Worm (Caenorhabditis elegans) whole organism, mixed stage, embryonic: ENCODE results near the gene srh-258.

Experiments
- M03D4.4 ChIP-seq: sonication (generic microtip); optimal IDR thresholded peaks from 2 replicates; lab custom pipeline; 2017; ENCODE audit warnings: mild to moderate bottlenecking, missing genetic modification characterization, missing compliant biosample characterization
- bed-3 ChIP-seq: fragments of 200-800 bp; sonication (Bioruptor generic); optimal IDR thresholded peaks from 3 replicates; lab custom pipeline; 2018; ENCODE audit warnings: mild to moderate bottlenecking, missing genetic modification characterization, moderate library complexity, missing compliant biosample characterization
- blmp-1 ChIP-seq: fragments of 150-350 bp; optimal IDR thresholded peaks from 2 replicates; lab custom pipeline; 2014; ENCODE audit warnings: missing biosample characterization, missing genetic modification characterization
- ceh-39 ChIP-seq: fragments of 150-350 bp; optimal IDR thresholded peaks from 2 replicates; lab custom pipeline; 2014; ENCODE audit warnings: missing biosample characterization, missing genetic modification characterization
- ceh-43 ChIP-seq: fragments of 200-800 bp; sonication (Bioruptor generic); optimal IDR thresholded peaks from 2 replicates; lab custom pipeline; 2018; ENCODE audit warnings: mild to moderate bottlenecking, missing genetic modification characterization, moderate library complexity, missing compliant biosample characterization
- ceh-83 ChIP-seq: fragments of 200-800 bp; sonication (Bioruptor generic); optimal IDR thresholded peaks from 2 replicates; lab custom pipeline; 2018; ENCODE audit warnings: mild to moderate bottlenecking, missing genetic modification characterization, missing compliant biosample characterization
- ces-1 ChIP-seq: fragments of 150-350 bp; optimal IDR thresholded peaks from 2 replicates; lab custom pipeline; 2014; ENCODE audit warnings: missing biosample characterization, missing genetic modification reagents, missing genetic modification characterization
- cnd-1 ChIP-seq: fragments of 200-800 bp; sonication (Bioruptor generic); optimal IDR thresholded peaks from 2 replicates; lab custom pipeline; 2018; ENCODE audit warnings: mild to moderate bottlenecking, missing genetic modification characterization, missing compliant biosample characterization
- drap-1 ChIP-seq: fragments of 200-800 bp; sonication (Bioruptor generic); optimal IDR thresholded peaks from 3 replicates; lab custom pipeline; 2018; ENCODE audit warnings: mild to moderate bottlenecking, missing genetic modification characterization, missing compliant biosample characterization
- elt-1 ChIP-seq: sonication (generic microtip); optimal IDR thresholded peaks from 2 replicates; lab custom pipeline; 2017; ENCODE audit warnings: missing genetic modification characterization, mild to moderate bottlenecking, missing compliant biosample characterization, antibody characterized with exemption, moderate library complexity, borderline replicate concordance; ENCODE audit not compliant: insufficient read depth
- elt-3 ChIP-seq: fragments of 150-350 bp; optimal IDR thresholded peaks from 2 replicates; lab custom pipeline; 2014; ENCODE audit warnings: missing biosample characterization, missing genetic modification characterization
- flh-1 ChIP-seq: fragments of 200-800 bp; sonication (Bioruptor generic); optimal IDR thresholded peaks from 2 replicates; lab custom pipeline; 2018; ENCODE audit warnings: mild to moderate bottlenecking, missing genetic modification characterization, moderate library complexity, missing compliant biosample characterization
- ham-2 ChIP-seq: fragments of 200-800 bp; sonication (Bioruptor generic); optimal IDR thresholded peaks from 2 replicates; lab custom pipeline; 2018; ENCODE audit warnings: mild to moderate bottlenecking, missing genetic modification characterization, missing compliant biosample characterization
- hlh-1 ChIP-seq: fragments of 150-350 bp; optimal IDR thresholded peaks from 2 replicates; lab custom pipeline; 2014; ENCODE audit warnings: missing biosample characterization, missing genetic modification reagents, missing genetic modification characterization
- lin-13 ChIP-seq: fragments of 150-350 bp; optimal IDR thresholded peaks from 2 replicates; lab custom pipeline; 2014; ENCODE audit warnings: missing biosample characterization, missing genetic modification characterization
- lin-32 ChIP-seq: fragments of 200-800 bp; sonication (Bioruptor generic); optimal IDR thresholded peaks from 2 replicates; lab custom pipeline; 2018; ENCODE audit warnings: mild to moderate bottlenecking, missing genetic modification characterization, missing compliant biosample characterization
- lsy-2 ChIP-seq: fragments of 150-350 bp; optimal IDR thresholded peaks from 2 replicates; lab custom pipeline; 2014; ENCODE audit warnings: missing biosample characterization, missing genetic modification characterization
- mab-5 ChIP-seq: fragments of 150-350 bp; optimal IDR thresholded peaks from 2 replicates; lab custom pipeline; 2014; ENCODE audit warnings: missing biosample characterization, missing genetic modification characterization
- mls-2 ChIP-seq: sonication (generic microtip); optimal IDR thresholded peaks from 2 replicates; lab custom pipeline; 2016; ENCODE audit warnings: mild to moderate bottlenecking, missing genetic modification characterization, moderate library complexity, missing compliant biosample characterization
- nhr-12 ChIP-seq: fragments of 150-350 bp; optimal IDR thresholded peaks from 2 replicates; lab custom pipeline; 2014; ENCODE audit warnings: missing biosample characterization, missing genetic modification characterization
- nhr-2 ChIP-seq: fragments of 150-350 bp; optimal IDR thresholded peaks from 2 replicates; lab custom pipeline; 2014; ENCODE audit warnings: missing biosample characterization, missing genetic modification characterization
- nhr-28 ChIP-seq: fragments of 150-350 bp; optimal IDR thresholded peaks from 2 replicates; lab custom pipeline; 2014; ENCODE audit warnings: missing biosample characterization, missing genetic modification characterization
- nhr-76 ChIP-seq: sonication (generic microtip); optimal IDR thresholded peaks from 2 replicates; lab custom pipeline; 2017; ENCODE audit warnings: missing biosample characterization, missing genetic modification characterization
- pha-4 ChIP-seq: fragments of 150-350 bp; optimal IDR thresholded peaks from 2 replicates; lab custom pipeline; 2018; ENCODE audit warnings: missing biosample characterization, missing genetic modification reagents, missing genetic modification characterization
- sem-2 ChIP-seq: fragments of 200-800 bp; sonication (Bioruptor generic); optimal IDR thresholded peaks from 2 replicates; lab custom pipeline; 2018; ENCODE audit warnings: mild to moderate bottlenecking, missing genetic modification characterization, missing compliant biosample characterization
- snpc-4 ChIP-seq: fragments of 150-350 bp; optimal IDR thresholded peaks from 2 replicates; lab custom pipeline; 2014; ENCODE audit warnings: missing biosample characterization, missing genetic modification characterization
- sptf-1 ChIP-seq: sonication (generic microtip); optimal IDR thresholded peaks from 2 replicates; lab custom pipeline; 2017; ENCODE audit warnings: mild to moderate bottlenecking, missing genetic modification characterization, moderate library complexity, missing compliant biosample characterization
- tbx-8 ChIP-seq: fragments of 200-800 bp; sonication (Bioruptor generic); optimal IDR thresholded peaks from 2 replicates; lab custom pipeline; 2018; ENCODE audit warnings: mild to moderate bottlenecking, missing genetic modification characterization, moderate library complexity, missing compliant biosample characterization
- unc-120 ChIP-seq: sonication (generic microtip); optimal IDR thresholded peaks from 2 replicates; lab custom pipeline; 2017; ENCODE audit warnings: missing genetic modification characterization, missing compliant biosample characterization; ENCODE audit not compliant: poor library complexity, severe bottlenecking
- unc-39 ChIP-seq: fragments of 150-350 bp; optimal IDR thresholded peaks from 2 replicates; lab custom pipeline; 2014; ENCODE audit warnings: missing biosample characterization, missing genetic modification characterization
- unc-62 ChIP-seq: fragments of 150-350 bp; optimal IDR thresholded peaks from 2 replicates; lab custom pipeline; 2014; ENCODE audit warnings: missing biosample characterization, missing genetic modification reagents, missing genetic modification characterization
- zip-8 ChIP-seq: fragments of 150-350 bp; optimal IDR thresholded peaks from 2 replicates; lab custom pipeline; 2014; ENCODE audit warnings: missing biosample characterization, missing genetic modification characterization
- ztf-11 ChIP-seq: fragments of 150-350 bp; optimal IDR thresholded peaks from 2 replicates; lab custom pipeline; 2014; ENCODE audit warnings: missing biosample characterization, missing genetic modification characterization

srh-258 gene

ce11 chrV:15404859-15405258, at the start of gene srh-258:
srh-258 (plus strand) TSS chrV:15405159.
- TF ChIP-seq sem-2 (GFP tag; lab: Kevin White, UChicago) (no peak), elt-1 (tag; lab: Kevin White, UChicago) (no peak), nhr-2 (tag; lab: Kevin White, UChicago) (no peak), ces-1 (GFP tag; lab: Kevin White, UChicago) (no peak), ztf-11 (tag; lab: Kevin White, UChicago) (no peak), blmp-1 (no peak), unc-39 (tag; lab: Kevin White, UChicago) (no peak), mls-2 (tag; lab: Kevin White, UChicago) (no peak), lin-32 (GFP tag; lab: Kevin White, UChicago) (no peak), ceh-83 (GFP tag; lab: Kevin White, UChicago) (no peak), ham-2 (GFP tag; lab: Kevin White, UChicago) (no peak), elt-3 (tag; lab: Kevin White, UChicago) (no peak), bed-3 (GFP tag; lab: Kevin White, UChicago) (no peak)

- TF ChIP-seq hlh-1 (tag; lab: Kevin White, UChicago): peak; percentile 32
These were observed 43.5 kb upstream of the srh-258 start, which contains the start of gene ech-1.1 for ce11 chrV:15361412-15361811. ech-1.1 (minus strand) TSS chrV:15361512.

DNA sequence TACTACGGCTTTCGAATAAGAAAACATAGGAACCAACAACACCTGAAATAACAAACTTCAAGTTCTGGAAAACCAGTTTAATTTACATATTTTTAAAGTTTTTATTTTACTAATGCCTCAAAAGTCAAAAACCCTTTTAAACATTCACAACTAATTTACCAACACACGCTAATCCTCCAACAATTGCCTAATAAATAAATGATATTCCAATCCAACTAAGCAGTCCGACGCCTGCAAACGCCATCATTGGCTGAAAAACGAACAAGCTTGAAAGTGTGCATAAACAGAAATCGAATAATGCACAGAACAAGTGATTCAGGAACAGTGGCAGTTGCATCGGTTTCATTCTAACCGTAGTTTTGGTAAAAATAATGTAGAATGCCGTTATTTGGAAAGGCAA, 37.2 kb upstream of the srh-258 start:
- TF ChIP-seq lin-32 (GFP tag; lab: Kevin White, UChicago) (no peak), zip-8 (tag; lab: Kevin White, UChicago) (no peak), sptf-1 (tag; lab: Kevin White, UChicago) (no peak), M03D4.4 (tag; lab: Kevin White, UChicago) (no peak), mab-5 (tag; lab: Kevin White, UChicago) (no peak), unc-120 (tag; lab: Kevin White, UChicago) (no peak), nhr-12 (tag; lab: Kevin White, UChicago) (no peak), sem-2 (GFP tag; lab: Kevin White, UChicago) (no peak), unc-62 (GFP tag; lab: Kevin White, UChicago) (no peak), bed-3 (GFP tag; lab: Kevin White, UChicago) (no peak), ztf-11 (tag; lab: Kevin White, UChicago) (no peak), ceh-43 (no peak), snpc-4 (tag; lab: Kevin White, UChicago) (no peak), flh-1 (GFP tag; lab: Kevin White, UChicago) (no peak), mls-2 (tag; lab: Kevin White, UChicago) (no peak), nhr-2 (tag; lab: Kevin White, UChicago) (no peak)

DNA sequence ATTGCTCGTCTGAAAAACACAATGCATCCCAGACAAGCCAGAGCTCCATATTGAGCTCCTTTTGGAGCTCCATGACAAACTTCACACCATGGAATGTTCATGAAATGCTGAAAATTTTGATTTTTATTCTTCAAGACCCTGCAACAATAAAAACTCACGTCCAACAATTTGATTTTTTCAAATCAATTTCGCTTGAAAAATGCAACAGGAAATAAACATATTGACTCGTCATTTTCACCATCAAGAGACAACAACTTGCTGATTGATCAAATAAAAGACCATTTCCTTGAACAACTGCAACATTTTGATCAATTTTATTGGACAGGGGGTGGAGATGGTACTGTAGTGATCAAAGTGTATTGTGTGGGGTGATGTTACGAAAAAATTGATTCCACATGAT, 35.3 kb upstream of the srh-258 start, which contains the start of gene nhr-269:
TSS of gene nhr-269 (minus strand) at position 101 of the 400 bp plus-strand sequence.
- no peak for TF ChIP-seq hlh-1 (tag; lab: Kevin White, UChicago)
- TF ChIP-seq elt-3 (tag; lab: Kevin White, UChicago): no peak
- TF ChIP-seq sptf-1 (tag; lab: Kevin White, UChicago): no peak
- no peak for TF ChIP-seq ces-1 (GFP tag; lab: Kevin White, UChicago)
- TF ChIP-seq bed-3 (GFP tag; lab: Kevin White, UChicago): no peak
- TF ChIP-seq cnd-1: no peak
- no peak for TF ChIP-seq nhr-2 (tag; lab: Kevin White, UChicago)
- TF ChIP-seq pha-4: no peak
- no peak for TF ChIP-seq nhr-28 (tag; lab: Kevin White, UChicago)
- TF ChIP-seq elt-1 (tag; lab: Kevin White, UChicago): no peak
- TF ChIP-seq ceh-83 (GFP tag; lab: Kevin White, UChicago): no peak
- no peak for TF ChIP-seq ceh-39 (tag; lab: Kevin White, UChicago)
- TF ChIP-seq snpc-4 (tag; lab: Kevin White, UChicago): no peak
- no peak for TF ChIP-seq unc-120 (tag; lab: Kevin White, UChicago)
- TF ChIP-seq lin-32 (GFP tag; lab: Kevin White, UChicago): no peak
- no peak for TF ChIP-seq sem-2 (GFP tag; lab: Kevin White, UChicago)

DNA sequence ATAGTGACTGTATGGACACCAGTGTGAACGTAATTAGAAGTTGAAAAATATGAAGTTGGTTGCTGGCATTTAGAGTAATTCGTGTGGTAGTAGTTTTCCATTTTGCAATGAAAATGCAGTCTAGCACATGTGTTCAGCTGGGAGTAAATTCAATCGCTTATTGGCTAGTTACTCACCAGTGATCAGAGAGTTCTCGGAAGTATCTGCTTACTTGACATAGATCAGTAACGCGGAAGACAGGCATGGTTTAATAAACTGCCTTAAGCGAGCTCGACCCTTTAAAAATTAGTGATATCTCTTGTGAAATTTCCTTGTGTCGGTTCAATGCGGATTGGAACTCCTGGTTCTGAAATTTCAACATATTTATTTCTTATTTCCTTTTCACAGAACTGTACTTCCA, 28.7 kb upstream of the srh-258 start, which contains the start of gene srh-52:
TSS of gene srh-52 (minus strand) at position 101 of the 400 bp plus-strand sequence.
- TF ChIP-seq nhr-12 (tag; lab: Kevin White, UChicago) (no peak), ceh-39 (tag; lab: Kevin White, UChicago) (no peak), bed-3 (GFP tag; lab: Kevin White, UChicago) (no peak), sem-2 (GFP tag; lab: Kevin White, UChicago) (no peak), hlh-1 (tag; lab: Kevin White, UChicago) (no peak), cnd-1 (no peak), lin-13 (tag; lab: Kevin White, UChicago) (no peak), lin-32 (GFP tag; lab: Kevin White, UChicago) (no peak), tbx-8 (no peak), nhr-28 (tag; lab: Kevin White, UChicago) (no peak), drap-1 (no peak), mls-2 (tag; lab: Kevin White, UChicago) (no peak), lsy-2 (tag; lab: Kevin White, UChicago) (no peak), nhr-76 (tag; lab: Kevin White, UChicago) (no peak), zip-8 (tag; lab: Kevin White, UChicago) (no peak), elt-3 (tag; lab: Kevin White, UChicago) (no peak)
